Fruit fly (Drosophila melanogaster): ENCODE measurements around the gene dachs.

Gene dachs

dm6 chr2L:8517256-8517694, 50.7 kb downstream of the dachs start, which contains the start of the genes mRpL51 and Uba4:
Gene mRpL51 (minus strand): TSS chr2L:8517380.
Gene Uba4 (plus strand): TSS chr2L:8517411.
- peak; percentile 7 for TF ChIP-seq tj (GFP tag; optimal IDR thresholded peaks at IDR 0.05)
- TF ChIP-seq kay (GFP tag; ENCODE audit: borderline replicate concordance) = no peak
- TF ChIP-seq CG1620 (GFP tag; optimal IDR thresholded peaks at IDR 0.05) = peak; percentile 54
- TF ChIP-seq cnc (optimal IDR thresholded peaks at IDR 0.05) = no peak
- TF ChIP-seq toe (GFP tag; optimal IDR thresholded peaks at IDR 0.05) = no peak
- peak; percentile 43 for TF ChIP-seq pad (GFP tag; optimal IDR thresholded peaks at IDR 0.05)
- TF ChIP-seq CG7101 (tag; optimal IDR thresholded peaks at IDR 0.05) = peak; percentile 69
- peak; percentile 49 for TF ChIP-seq Hr96 (GFP tag; optimal IDR thresholded peaks at IDR 0.05)
- TF ChIP-seq CG7045 (GFP tag; optimal IDR thresholded peaks at IDR 0.05) = no peak
- no peak for TF ChIP-seq CG5204 (GFP tag; optimal IDR thresholded peaks at IDR 0.05)
- peak; percentile 13 for TF ChIP-seq cic (GFP tag; optimal IDR thresholded peaks at IDR 0.05)
- TF ChIP-seq Clk (GFP tag; optimal IDR thresholded peaks at IDR 0.05) = no peak
- TF ChIP-seq CG11617 (GFP tag; optimal IDR thresholded peaks at IDR 0.05) = peak; percentile 53
- TF ChIP-seq CG12768 (GFP tag; optimal IDR thresholded peaks at IDR 0.05) = peak; percentile 9
- TF ChIP-seq Crg-1 (GFP tag; optimal IDR thresholded peaks at IDR 0.05) = peak; percentile 58
- peak; percentile 11 for TF ChIP-seq ovo (GFP tag; optimal IDR thresholded peaks at IDR 0.05)
- peak; percentile 67 for TF ChIP-seq Mnt (GFP tag; optimal IDR thresholded peaks at IDR 0.05)
- TF ChIP-seq CG14711 (tag; optimal IDR thresholded peaks at IDR 0.05) = peak; percentile 56
- no peak for TF ChIP-seq CG33017 (tag; optimal IDR thresholded peaks at IDR 0.05)
- TF ChIP-seq bab1 (GFP tag; optimal IDR thresholded peaks at IDR 0.05) = peak; percentile 55

dm6 chr2L:8519390-8519789, 52.8 kb downstream of the dachs start, which contains the start of gene Sgp:
Gene Sgp (plus strand): TSS chr2L:8519690.
- TF ChIP-seq CG7101 (tag; optimal IDR thresholded peaks at IDR 0.05) (no peak), pad (GFP tag; optimal IDR thresholded peaks at IDR 0.05) (no peak), CG14711 (tag; optimal IDR thresholded peaks at IDR 0.05) (no peak), toe (GFP tag; optimal IDR thresholded peaks at IDR 0.05) (no peak), CG5204 (GFP tag; optimal IDR thresholded peaks at IDR 0.05) (no peak), CG12768 (GFP tag; optimal IDR thresholded peaks at IDR 0.05) (no peak), tj (GFP tag; optimal IDR thresholded peaks at IDR 0.05) (no peak), CG1620 (GFP tag; optimal IDR thresholded peaks at IDR 0.05) (no peak), Crg-1 (GFP tag; optimal IDR thresholded peaks at IDR 0.05) (no peak), ovo (GFP tag; optimal IDR thresholded peaks at IDR 0.05) (no peak), kay (GFP tag; ENCODE audit: borderline replicate concordance) (no peak), cnc (optimal IDR thresholded peaks at IDR 0.05) (no peak), Clk (GFP tag; optimal IDR thresholded peaks at IDR 0.05) (no peak), cic (GFP tag; optimal IDR thresholded peaks at IDR 0.05) (no peak), Mnt (GFP tag; optimal IDR thresholded peaks at IDR 0.05) (no peak), Hr96 (GFP tag; optimal IDR thresholded peaks at IDR 0.05) (no peak), bab1 (GFP tag; optimal IDR thresholded peaks at IDR 0.05) (no peak), CG11617 (GFP tag; optimal IDR thresholded peaks at IDR 0.05) (no peak), CG33017 (tag; optimal IDR thresholded peaks at IDR 0.05) (no peak), CG7045 (GFP tag; optimal IDR thresholded peaks at IDR 0.05) (no peak)

dm6 chr2L:8521724-8522309, 55.2 kb downstream of the dachs start, which contains the start of gene Acer:
Gene Acer (plus strand): TSS chr2L:8521933.
- TF ChIP-seq ovo (GFP tag; optimal IDR thresholded peaks at IDR 0.05) = peak; percentile 95
- no peak for TF ChIP-seq cnc (optimal IDR thresholded peaks at IDR 0.05)
- TF ChIP-seq Hr96 (GFP tag; optimal IDR thresholded peaks at IDR 0.05) = no peak
- TF ChIP-seq CG11617 (GFP tag; optimal IDR thresholded peaks at IDR 0.05) = no peak
- no peak for TF ChIP-seq toe (GFP tag; optimal IDR thresholded peaks at IDR 0.05)
- TF ChIP-seq Mnt (GFP tag; optimal IDR thresholded peaks at IDR 0.05) = peak; percentile 23
- TF ChIP-seq Clk (GFP tag; optimal IDR thresholded peaks at IDR 0.05) = no peak
- TF ChIP-seq CG5204 (GFP tag; optimal IDR thresholded peaks at IDR 0.05) = no peak
- TF ChIP-seq cic (GFP tag; optimal IDR thresholded peaks at IDR 0.05) = peak; percentile 19
- TF ChIP-seq CG7045 (GFP tag; optimal IDR thresholded peaks at IDR 0.05) = no peak
- TF ChIP-seq CG12768 (GFP tag; optimal IDR thresholded peaks at IDR 0.05) = peak; percentile 2
- peak; percentile 48 for TF ChIP-seq tj (GFP tag; optimal IDR thresholded peaks at IDR 0.05)
- no peak for TF ChIP-seq kay (GFP tag; ENCODE audit: borderline replicate concordance)
- no peak for TF ChIP-seq CG14711 (tag; optimal IDR thresholded peaks at IDR 0.05)
- TF ChIP-seq CG1620 (GFP tag; optimal IDR thresholded peaks at IDR 0.05) = no peak
- peak; percentile 48 for TF ChIP-seq bab1 (GFP tag; optimal IDR thresholded peaks at IDR 0.05)
- TF ChIP-seq Crg-1 (GFP tag; optimal IDR thresholded peaks at IDR 0.05) = no peak
- TF ChIP-seq pad (GFP tag; optimal IDR thresholded peaks at IDR 0.05) = no peak
- no peak for TF ChIP-seq CG7101 (tag; optimal IDR thresholded peaks at IDR 0.05)
- TF ChIP-seq CG33017 (tag; optimal IDR thresholded peaks at IDR 0.05) = no peak

dm6 chr2L:8522781-8523180, 56.2 kb downstream of the dachs start:
- TF ChIP-seq CG1620 (GFP tag; optimal IDR thresholded peaks at IDR 0.05) (no peak), CG5204 (GFP tag; optimal IDR thresholded peaks at IDR 0.05) (no peak), CG7045 (GFP tag; optimal IDR thresholded peaks at IDR 0.05) (no peak)

dm6 chr2L:8525000-8525399, 58.4 kb downstream of the dachs start:
- TF ChIP-seq kay (GFP tag; ENCODE audit: borderline replicate concordance) (peak; percentile 68), CG11617 (GFP tag; optimal IDR thresholded peaks at IDR 0.05) (no peak), cnc (optimal IDR thresholded peaks at IDR 0.05) (no peak)

- TF ChIP-seq ovo (GFP tag; optimal IDR thresholded peaks at IDR 0.05) (no peak), pad (GFP tag; optimal IDR thresholded peaks at IDR 0.05) (no peak), kay (GFP tag; ENCODE audit: borderline replicate concordance) (peak; percentile 73), Crg-1 (GFP tag; optimal IDR thresholded peaks at IDR 0.05) (no peak), cic (GFP tag; optimal IDR thresholded peaks at IDR 0.05) (no peak), CG5204 (GFP tag; optimal IDR thresholded peaks at IDR 0.05) (no peak), Hr96 (GFP tag; optimal IDR thresholded peaks at IDR 0.05) (no peak), tj (GFP tag; optimal IDR thresholded peaks at IDR 0.05) (no peak), CG7101 (tag; optimal IDR thresholded peaks at IDR 0.05) (no peak), Clk (GFP tag; optimal IDR thresholded peaks at IDR 0.05) (no peak), Mnt (GFP tag; optimal IDR thresholded peaks at IDR 0.05) (peak; percentile 11), bab1 (GFP tag; optimal IDR thresholded peaks at IDR 0.05) (peak; percentile 8), CG33017 (tag; optimal IDR thresholded peaks at IDR 0.05) (no peak), CG7045 (GFP tag; optimal IDR thresholded peaks at IDR 0.05) (no peak), toe (GFP tag; optimal IDR thresholded peaks at IDR 0.05) (no peak), CG14711 (tag; optimal IDR thresholded peaks at IDR 0.05) (peak; percentile 28), CG1620 (GFP tag; optimal IDR thresholded peaks at IDR 0.05) (no peak), cnc (optimal IDR thresholded peaks at IDR 0.05) (no peak), CG11617 (GFP tag; optimal IDR thresholded peaks at IDR 0.05) (peak; percentile 21), CG12768 (GFP tag; optimal IDR thresholded peaks at IDR 0.05) (no peak)
These were observed 61.7 kb downstream of the dachs start, which contains the start of the genes lmgA and lmgB for dm6 chr2L:8528318-8528717. Gene lmgA (minus strand): TSS chr2L:8528618. Gene lmgB (minus strand): TSS chr2L:8528618.
